Worm (Caenorhabditis elegans): ENCODE measurements around the gene F25H8.2.

F25H8.2 gene

ce11 chrIV:9969081-9969480, 37.0 kb downstream of the F25H8.2 start, which contains the start of the genes kin-5 and C47E12.11:
TSS of gene kin-5 (minus strand) at chrIV:9969181.
TSS of gene C47E12.11 (plus strand) at chrIV:9969400.
- TF ChIP-seq fos-1 (tag; optimal IDR thresholded peaks at IDR 0.05), result no peak
- no peak for TF ChIP-seq nhr-10 (tag; optimal IDR thresholded peaks at IDR 0.05)
- no peak for TF ChIP-seq Y55F3AM.14 (GFP tag; optimal IDR thresholded peaks at IDR 0.05)
- TF ChIP-seq ceh-82 (tag; optimal IDR thresholded peaks at IDR 0.05), result no peak
- TF ChIP-seq peb-1 (tag; optimal IDR thresholded peaks at IDR 0.05), result no peak
- TF ChIP-seq aly-2 (tag; optimal IDR thresholded peaks at IDR 0.05), result no peak
- no peak for TF ChIP-seq ama-1 (optimal IDR thresholded peaks at IDR 0.05)
- no peak for TF ChIP-seq F13H6.1 (tag; optimal IDR thresholded peaks at IDR 0.05)
- TF ChIP-seq elt-3 (tag; optimal IDR thresholded peaks at IDR 0.05), result no peak
- no peak for TF ChIP-seq nhr-21 (tag; optimal IDR thresholded peaks at IDR 0.05)
- no peak for TF ChIP-seq egl-27 (tag; optimal IDR thresholded peaks at IDR 0.05)
- no peak for TF ChIP-seq lin-39 (tag; optimal IDR thresholded peaks at IDR 0.05)
- TF ChIP-seq nhr-129 (tag; optimal IDR thresholded peaks at IDR 0.05), result no peak
- TF ChIP-seq ztf-1 (GFP tag; conservative IDR thresholded peaks at IDR 0.05), result no peak
- no peak for TF ChIP-seq gmeb-1 (tag; optimal IDR thresholded peaks at IDR 0.05)
- no peak for TF ChIP-seq C34F6.9 (tag; optimal IDR thresholded peaks at IDR 0.05)
- TF ChIP-seq alr-1 (tag; optimal IDR thresholded peaks at IDR 0.05), result no peak
- TF ChIP-seq nhr-237 (tag; optimal IDR thresholded peaks at IDR 0.05), result no peak
- TF ChIP-seq ZK546.5 (tag; optimal IDR thresholded peaks at IDR 0.05), result no peak
- no peak for TF ChIP-seq ztf-11 (tag; optimal IDR thresholded peaks at IDR 0.05)

ce11 chrIV:9972629-9973028, 40.6 kb downstream of the F25H8.2 start, which contains the start of the genes C47E12.12 and C47E12.10:
TSS of gene C47E12.12 (minus strand) at chrIV:9972729.
TSS of gene C47E12.10 (plus strand) at chrIV:9972800.
- TF ChIP-seq mbf-1 (tag; optimal IDR thresholded peaks at IDR 0.05) (no peak), sma-3 (GFP tag; optimal IDR thresholded peaks at IDR 0.05) (no peak), ztf-11 (tag; optimal IDR thresholded peaks at IDR 0.05) (no peak), F13H6.1 (tag; optimal IDR thresholded peaks at IDR 0.05) (no peak), nhr-11 (tag; optimal IDR thresholded peaks at IDR 0.05) (no peak), mab-5 (tag; optimal IDR thresholded peaks at IDR 0.05) (no peak), crh-2 (tag; optimal IDR thresholded peaks at IDR 0.05) (no peak), dmd-4 (tag; optimal IDR thresholded peaks at IDR 0.05) (no peak), aly-2 (tag; optimal IDR thresholded peaks at IDR 0.05) (no peak), lin-13 (GFP tag; optimal IDR thresholded peaks at IDR 0.05) (no peak), lin-11 (tag; optimal IDR thresholded peaks at IDR 0.05) (no peak)

- TF ChIP-seq sma-3 (GFP tag; optimal IDR thresholded peaks at IDR 0.05) (no peak), zag-1 (tag; optimal IDR thresholded peaks at IDR 0.05) (no peak), aly-2 (tag; optimal IDR thresholded peaks at IDR 0.05) (no peak), mbf-1 (tag; optimal IDR thresholded peaks at IDR 0.05) (no peak), ama-1 (optimal IDR thresholded peaks at IDR 0.05) (no peak), snpc-4 (tag; optimal IDR thresholded peaks at IDR 0.05) (no peak), nhr-77 (tag; optimal IDR thresholded peaks at IDR 0.05) (no peak), ztf-11 (tag; optimal IDR thresholded peaks at IDR 0.05) (no peak), nhr-129 (tag; optimal IDR thresholded peaks at IDR 0.05) (no peak), mdl-1 (tag; optimal IDR thresholded peaks at IDR 0.05) (no peak), nhr-23 (tag; optimal IDR thresholded peaks at IDR 0.05) (no peak), crh-2 (tag; optimal IDR thresholded peaks at IDR 0.05) (no peak)
Measured at ce11 chrIV:9974392-9974791, 42.4 kb downstream of the F25H8.2 start, which contains the start of gene C47E12.9. TSS of gene C47E12.9 (plus strand) at chrIV:9974692.

ce11 chrIV:9976284-9976683, 44.2 kb downstream of the F25H8.2 start, which contains the start of gene C47E12.14:
TSS of gene C47E12.14 (minus strand) at chrIV:9976384.
- TF ChIP-seq peb-1 (tag; optimal IDR thresholded peaks at IDR 0.05) (no peak), blmp-1 (tag; optimal IDR thresholded peaks at IDR 0.05; ENCODE audit: insufficient read depth) (no peak), unc-55 (GFP tag; optimal IDR thresholded peaks at IDR 0.05) (no peak), nhr-10 (tag; optimal IDR thresholded peaks at IDR 0.05) (no peak), ceh-82 (tag; optimal IDR thresholded peaks at IDR 0.05) (no peak), lsy-2 (tag; optimal IDR thresholded peaks at IDR 0.05) (no peak), lin-39 (tag; optimal IDR thresholded peaks at IDR 0.05) (no peak), nhr-129 (tag; optimal IDR thresholded peaks at IDR 0.05) (no peak), aly-2 (tag; optimal IDR thresholded peaks at IDR 0.05) (no peak), ztf-1 (GFP tag; conservative IDR thresholded peaks at IDR 0.05) (no peak), fos-1 (tag; optimal IDR thresholded peaks at IDR 0.05) (no peak), nhr-21 (tag; optimal IDR thresholded peaks at IDR 0.05) (no peak), alr-1 (tag; optimal IDR thresholded peaks at IDR 0.05) (no peak), elt-3 (tag; optimal IDR thresholded peaks at IDR 0.05) (no peak), nhr-77 (tag; optimal IDR thresholded peaks at IDR 0.05) (no peak), C34F6.9 (tag; optimal IDR thresholded peaks at IDR 0.05) (no peak)
